Fruit fly (Drosophila melanogaster): ENCODE data around the gene MFS3.

MFS3 gene

dm6 chr2L:1144371-1145360 lies 1.7 kb downstream of the MFS3 start (continued):
- TF ChIP-seq HHEX (GFP tag; optimal IDR thresholded peaks at IDR 0.05), result peak; percentile 48
- TF ChIP-seq CG7987 (GFP tag; optimal IDR thresholded peaks at IDR 0.05), result no peak
- no peak for TF ChIP-seq Dref (GFP tag; IDR thresholded peaks at IDR 0.05)
- TF ChIP-seq CG2712 (tag; optimal IDR thresholded peaks at IDR 0.05), result peak; percentile 78
- peak; percentile 69; the same call in 2 of the 3 replicates for TF ChIP-seq ci (GFP tag; IDR thresholded peaks at IDR 0.05)
- no peak for TF ChIP-seq CG18011 (GFP tag; optimal IDR thresholded peaks at IDR 0.05)
- TF ChIP-seq ewg (GFP tag; optimal IDR thresholded peaks at IDR 0.05), result peak; percentile 35
- no peak for TF ChIP-seq Ets97D (GFP tag; optimal IDR thresholded peaks at IDR 0.05)
- no peak for TF ChIP-seq CG14050 (GFP tag; IDR thresholded peaks at IDR 0.05)
- peak; percentile 42 for TF ChIP-seq Ssrp (tag; optimal IDR thresholded peaks at IDR 0.05)
- no peak for TF ChIP-seq Trl (optimal IDR thresholded peaks at IDR 0.05)
- TF ChIP-seq Trl (GFP tag; optimal IDR thresholded peaks at IDR 0.05), result no peak
- no peak for TF ChIP-seq CG2129 (GFP tag; IDR thresholded peaks at IDR 0.05; ENCODE audit: partially characterized antibody)
- peak; percentile 21 for TF ChIP-seq Mes4 (GFP tag; optimal IDR thresholded peaks at IDR 0.05)
- no peak for TF ChIP-seq Hr78 (GFP tag; optimal IDR thresholded peaks at IDR 0.05)
- TF ChIP-seq D19A (tag; optimal IDR thresholded peaks at IDR 0.05), result peak; percentile 98
- no peak for TF ChIP-seq CG9797 (GFP tag; optimal IDR thresholded peaks at IDR 0.05)
- no peak for TF ChIP-seq dati (GFP tag; IDR thresholded peaks at IDR 0.05)
- no peak for TF ChIP-seq CG12299 (tag; optimal IDR thresholded peaks at IDR 0.05)
- peak; percentile 47 for TF ChIP-seq sisA (GFP tag; IDR thresholded peaks at IDR 0.05)
- no peak for TF ChIP-seq Bdp1 (GFP tag; optimal IDR thresholded peaks at IDR 0.05)

- TF ChIP-seq CG10431 (GFP tag; optimal IDR thresholded peaks at IDR 0.05) (peak; percentile 46), NfI (GFP tag; optimal IDR thresholded peaks at IDR 0.05) (no peak), BtbVII (GFP tag; optimal IDR thresholded peaks at IDR 0.05) (no peak), CG6654 (GFP tag; optimal IDR thresholded peaks at IDR 0.05) (no peak), gsb (GFP tag; IDR thresholded peaks at IDR 0.05) (no peak), chif (GFP tag; optimal IDR thresholded peaks at IDR 0.05) (no peak), Drgx (GFP tag; IDR thresholded peaks at IDR 0.05) (no peak), CG8290 (GFP tag; optimal IDR thresholded peaks at IDR 0.05) (no peak), CG8290 (tag; optimal IDR thresholded peaks at IDR 0.05) (no peak), peb (GFP tag; IDR thresholded peaks at IDR 0.05) (no peak), CG34422 (GFP tag; IDR thresholded peaks at IDR 0.05) (no peak; the same call in 2 of the 3 replicates), al (GFP tag; IDR thresholded peaks at IDR 0.05) (no peak), CG2129 (GFP tag; IDR thresholded peaks at IDR 0.05; ENCODE audit: partially characterized antibody) (0 out of 2 replicates have a peak, but pooled peaks have one; percentile 19), CG16863 (GFP tag; optimal IDR thresholded peaks at IDR 0.05) (no peak), CG14860 (GFP tag; IDR thresholded peaks at IDR 0.05; ENCODE audit: partially characterized antibody) (peak; percentile 59; the same call in 2 of the 3 replicates), Mes4 (GFP tag; optimal IDR thresholded peaks at IDR 0.05) (no peak), lbe (GFP tag; optimal IDR thresholded peaks at IDR 0.05) (no peak), CG1529 (GFP tag; optimal IDR thresholded peaks at IDR 0.05) (no peak), Blimp-1 (GFP tag; optimal IDR thresholded peaks at IDR 0.05) (no peak), Sry-δ (GFP tag; optimal IDR thresholded peaks at IDR 0.05) (peak; percentile 33), C15 (GFP tag; IDR thresholded peaks at IDR 0.05) (no peak), corto (GFP tag; optimal IDR thresholded peaks at IDR 0.05) (no peak), chinmo (GFP tag; IDR thresholded peaks at IDR 0.05; ENCODE audit: partially characterized antibody) (0 out of 4 replicates have a peak, but pooled peaks have one; percentile 58), ara (GFP tag; IDR thresholded peaks at IDR 0.05) (no peak), Atf-2 (GFP tag; optimal IDR thresholded peaks at IDR 0.05) (no peak), sens (GFP tag) (peak; percentile 16), Fer3 (tag; optimal IDR thresholded peaks at IDR 0.05) (no peak), Hr3 (GFP tag; optimal IDR thresholded peaks at IDR 0.05) (no peak), E2f1 (GFP tag; IDR thresholded peaks at IDR 0.05) (no peak), inv (GFP tag; IDR thresholded peaks at IDR 0.05; ENCODE audit: partially characterized antibody) (no peak)
These were observed 4.7 kb downstream of the MFS3 start for dm6 chr2L:1147656-1148055.
